Worm (Caenorhabditis elegans): ENCODE results near the gene orc-1.

orc-1 gene

ce11 chrIII:10636493-10637031 is 6.4 kb upstream of the orc-1 start:
- no peak for TF ChIP-seq nhr-48 (tag; optimal IDR thresholded peaks at IDR 0.05)
- no peak for TF ChIP-seq Y48G9A.11 (GFP tag; IDR thresholded peaks at IDR 0.05)
- TF ChIP-seq zip-11 (GFP tag; IDR thresholded peaks at IDR 0.05): no peak
- TF ChIP-seq cey-2 (tag; optimal IDR thresholded peaks at IDR 0.05; ENCODE audit: borderline replicate concordance, insufficient read depth): no peak
- no peak for TF ChIP-seq fkh-10 (GFP tag; optimal IDR thresholded peaks at IDR 0.05)
- TF ChIP-seq mdl-1 (tag; optimal IDR thresholded peaks at IDR 0.05): peak; percentile 10 to 59
- peak in 1 of 2 experiments; percentile 12 for TF ChIP-seq hif-1 (tag; optimal IDR thresholded peaks at IDR 0.05)
- TF ChIP-seq Y75B8A.6 (GFP tag; IDR thresholded peaks at IDR 0.05): no peak
- TF ChIP-seq pqm-1 (tag; optimal IDR thresholded peaks at IDR 0.05): no peak
- TF ChIP-seq nhr-25 (tag; optimal IDR thresholded peaks at IDR 0.05; ENCODE audit: borderline replicate concordance, insufficient read depth): peak; percentile 62
- no peak for TF ChIP-seq ctbp-1 (GFP tag; IDR thresholded peaks at IDR 0.05)
- TF ChIP-seq lsy-2 (tag; optimal IDR thresholded peaks at IDR 0.05): peak in 1 of 2 experiments; percentile 30
- TF ChIP-seq lin-13 (GFP tag; optimal IDR thresholded peaks at IDR 0.05): no peak
- TF ChIP-seq dve-1 (tag; optimal IDR thresholded peaks at IDR 0.05; ENCODE audit: insufficient read depth): peak; percentile 23
- TF ChIP-seq mdt-29 (GFP tag; IDR thresholded peaks at IDR 0.05): no peak
- TF ChIP-seq D1046.2 (GFP tag; IDR thresholded peaks at IDR 0.05): no peak
- no peak for TF ChIP-seq Y5F2A.4 (GFP tag; optimal IDR thresholded peaks at IDR 0.05)
- no peak for TF ChIP-seq dmd-8 (GFP tag; IDR thresholded peaks at IDR 0.05)
- peak; percentile 42 for TF ChIP-seq hlh-30 (tag; optimal IDR thresholded peaks at IDR 0.05; ENCODE audit: insufficient read depth)
- TF ChIP-seq ceh-28 (tag; optimal IDR thresholded peaks at IDR 0.05): no peak
- TF ChIP-seq R02D3.7 (tag; optimal IDR thresholded peaks at IDR 0.05): no peak
- no peak for TF ChIP-seq F37D6.2 (tag; optimal IDR thresholded peaks at IDR 0.05)
- TF ChIP-seq lin-39 (tag; optimal IDR thresholded peaks at IDR 0.05): no peak
- TF ChIP-seq lim-7 (GFP tag; IDR thresholded peaks at IDR 0.05): no peak
- no peak for TF ChIP-seq unc-62 (GFP tag; optimal IDR thresholded peaks at IDR 0.05 in 1 of 2)
- TF ChIP-seq unc-62 (tag; optimal IDR thresholded peaks at IDR 0.05): no peak
- TF ChIP-seq lin-1 (GFP tag; IDR thresholded peaks at IDR 0.05): no peak
- TF ChIP-seq nhr-77 (tag; optimal IDR thresholded peaks at IDR 0.05): no peak
- TF ChIP-seq hlh-11 (tag; optimal IDR thresholded peaks at IDR 0.05): peak; percentile 36
- TF ChIP-seq nhr-28 (tag; optimal IDR thresholded peaks at IDR 0.05): peak; percentile 43
- no peak for TF ChIP-seq nhr-42 (GFP tag; IDR thresholded peaks at IDR 0.05)
- TF ChIP-seq lin-29 (GFP tag; IDR thresholded peaks at IDR 0.05): no peak
- TF ChIP-seq mep-1 (tag; optimal IDR thresholded peaks at IDR 0.05): peak; percentile 27
- TF ChIP-seq ZK546.5 (tag; optimal IDR thresholded peaks at IDR 0.05): no peak
- TF ChIP-seq nhr-6 (tag; optimal IDR thresholded peaks at IDR 0.05): peak; percentile 34
- no peak for TF ChIP-seq mxl-3 (GFP tag; optimal IDR thresholded peaks at IDR 0.05)
- no peak; the same call in 1 of the 2 replicates for TF ChIP-seq pha-4 (GFP tag; IDR thresholded peaks at IDR 0.05)
- TF ChIP-seq pha-4 (tag; optimal IDR thresholded peaks at IDR 0.05): peak; percentile 79
- peak; percentile 1 for TF ChIP-seq mes-2 (tag; optimal IDR thresholded peaks at IDR 0.05; ENCODE audit: poor library complexity, severe bottlenecking)

- TF ChIP-seq unc-62 (GFP tag; optimal IDR thresholded peaks at IDR 0.05 in 1 of 2): peak in 1 of 2 experiments; percentile 92
- TF ChIP-seq unc-62 (tag; optimal IDR thresholded peaks at IDR 0.05): no peak
- TF ChIP-seq daf-16 (GFP tag; optimal IDR thresholded peaks at IDR 0.05): no peak
- TF ChIP-seq daf-16 (tag; optimal IDR thresholded peaks at IDR 0.05): no peak
Measured at ce11 chrIII:10637933-10638332, 5.0 kb upstream of the orc-1 start.
